Worm (Caenorhabditis elegans): ENCODE results near the gene F49H12.2.

The F49H12.2 gene

DNA sequence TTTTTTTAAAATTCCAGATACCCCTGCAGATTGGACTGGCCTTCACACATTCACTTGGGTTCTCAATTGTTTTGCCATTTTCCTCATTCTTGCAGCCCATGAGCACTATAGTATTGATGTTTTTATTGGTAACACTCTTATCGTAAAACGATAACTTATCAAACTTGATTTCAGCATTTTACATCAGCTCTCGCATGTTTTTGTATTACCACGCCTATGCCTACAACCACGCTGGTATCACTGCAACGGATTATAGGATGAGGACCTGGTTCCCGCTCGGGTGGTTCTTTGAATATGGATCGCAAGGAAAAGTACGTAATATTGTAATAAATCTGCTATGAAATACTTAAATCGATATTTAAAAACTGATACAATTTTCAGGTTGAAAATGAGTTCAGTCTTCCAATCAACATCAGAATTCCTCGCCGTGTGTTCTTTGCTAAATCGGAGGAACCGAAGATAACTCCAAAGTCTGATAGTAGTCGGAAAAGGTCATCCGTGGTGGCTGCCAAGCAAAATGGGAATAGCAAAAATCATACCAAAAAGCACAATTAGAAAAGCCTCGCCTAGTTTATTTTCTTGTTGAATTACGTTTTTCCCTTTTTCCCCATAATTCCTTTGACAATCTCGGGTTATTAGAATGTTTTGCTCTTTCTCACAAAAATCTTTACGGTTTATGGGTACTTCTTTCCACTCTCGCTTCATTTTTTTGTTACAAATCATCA lies 25.7 kb downstream of the F49H12.2 start:
- TF ChIP-seq K09A11.1 (tag; optimal IDR thresholded peaks at IDR 0.05; ENCODE audit: insufficient read depth) = no peak
- no peak for TF ChIP-seq nhr-11 (tag; optimal IDR thresholded peaks at IDR 0.05)
- TF ChIP-seq pha-2 (tag; optimal IDR thresholded peaks at IDR 0.05) = no peak
- no peak for TF ChIP-seq lin-11 (tag; optimal IDR thresholded peaks at IDR 0.05)

DNA sequence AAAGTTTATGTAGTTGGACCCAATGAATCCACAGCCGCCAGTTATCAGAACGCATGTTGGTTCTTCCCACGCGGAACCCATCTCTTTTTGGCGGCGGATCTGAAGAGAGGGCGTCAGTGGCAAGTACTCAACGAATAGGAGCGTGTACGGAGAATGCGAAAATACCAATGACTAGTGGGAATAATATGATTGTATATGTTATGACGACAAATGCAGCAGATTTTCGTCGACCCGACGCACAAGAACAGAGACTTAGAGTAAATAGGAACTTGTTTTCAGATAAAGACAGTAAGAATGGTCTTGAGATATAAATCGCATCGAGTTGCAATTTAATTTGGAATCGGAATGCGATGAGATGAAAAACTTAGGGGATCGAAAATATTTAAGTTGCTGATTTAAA lies 27.9 kb downstream of the F49H12.2 start, which contains the start of gene bus-5:
Gene bus-5, minus strand, starts transcription at position 101 of the 400 bp plus-strand sequence.
- TF ChIP-seq pag-3 (tag; optimal IDR thresholded peaks at IDR 0.05; ENCODE audit: borderline replicate concordance) = no peak

DNA sequence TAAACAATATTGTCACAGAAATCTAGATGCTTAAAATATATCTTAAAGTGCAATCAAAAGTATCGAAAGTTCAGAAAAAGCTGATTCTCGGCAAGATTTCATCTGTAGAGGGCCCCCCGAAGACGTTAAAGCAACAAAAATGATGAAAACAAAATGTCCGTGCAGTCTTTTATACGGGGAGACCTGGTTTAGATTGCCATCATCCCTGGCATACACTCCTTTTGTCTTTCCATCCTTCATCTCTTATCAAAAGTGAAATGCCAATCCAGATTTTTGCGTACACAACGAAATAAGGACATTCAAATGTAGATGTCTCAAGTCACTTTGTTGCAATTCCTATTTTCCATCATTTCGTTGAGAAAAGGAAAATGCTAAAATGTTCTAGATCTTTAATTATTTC lies 29.1 kb downstream of the F49H12.2 start:
- TF ChIP-seq pros-1 (tag; optimal IDR thresholded peaks at IDR 0.05) = no peak

DNA sequence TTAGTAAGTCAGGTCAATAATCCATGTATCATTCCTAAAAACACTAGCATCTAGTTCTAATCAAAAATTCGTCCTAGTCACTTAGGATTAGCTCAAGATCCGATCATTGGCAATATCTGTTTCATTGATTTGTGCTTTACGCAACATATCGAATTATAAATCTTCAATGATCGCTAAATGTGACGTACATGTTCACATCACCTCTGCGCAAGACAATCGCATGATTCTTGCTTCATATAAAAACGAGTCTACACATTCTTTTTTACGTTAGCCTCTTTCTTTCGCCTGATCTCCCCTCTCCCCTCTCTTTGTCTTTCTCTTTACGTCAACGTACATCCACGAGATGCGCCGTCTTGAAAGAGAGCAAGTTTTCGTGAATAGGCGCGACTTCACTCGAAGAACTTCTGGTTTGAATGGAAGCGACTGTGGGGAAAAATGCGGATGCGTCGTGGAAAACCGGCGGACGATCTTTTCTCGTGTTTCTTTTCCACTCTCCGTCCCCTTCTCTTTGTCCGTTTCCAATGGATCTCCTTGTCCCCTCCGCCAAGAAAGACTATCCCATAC lies 31.3 kb downstream of the F49H12.2 start:
- TF ChIP-seq ceh-6 (GFP tag; optimal IDR thresholded peaks at IDR 0.05) = no peak
- peak; percentile 18 for TF ChIP-seq sdc-2 (tag; optimal IDR thresholded peaks at IDR 0.05)
- TF ChIP-seq nfya-1 (tag; optimal IDR thresholded peaks at IDR 0.05) = peak; percentile 6

DNA sequence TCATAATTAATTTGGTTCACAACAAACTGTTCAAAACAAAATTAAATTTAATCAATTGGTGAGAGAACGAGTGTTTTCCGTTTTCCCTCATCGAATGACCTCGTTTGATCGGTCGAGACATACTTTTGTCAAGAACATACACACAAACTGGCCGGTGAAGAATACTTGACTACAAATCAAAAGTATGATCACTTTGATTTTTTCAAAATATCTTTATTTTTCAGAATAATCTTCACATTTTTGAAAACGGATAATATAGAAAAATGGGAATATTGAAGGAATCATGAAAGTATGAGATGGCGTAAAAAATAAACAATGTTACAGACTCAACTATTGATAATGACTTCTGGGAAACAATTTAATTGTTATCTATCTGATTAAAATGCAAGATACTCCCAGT lies 33.1 kb downstream of the F49H12.2 start, which contains the start of gene swip-10:
Gene swip-10, minus strand, starts transcription at position 101 of the 400 bp plus-strand sequence.
- TF ChIP-seq che-1 (tag; optimal IDR thresholded peaks at IDR 0.05) = no peak
- TF ChIP-seq ceh-14 (tag; optimal IDR thresholded peaks at IDR 0.05) = no peak
- no peak for TF ChIP-seq sox-2 (GFP tag; IDR thresholded peaks at IDR 0.05)
- no peak for TF ChIP-seq sdc-2 (tag; optimal IDR thresholded peaks at IDR 0.05)
- no peak for TF ChIP-seq hlh-15 (tag; optimal IDR thresholded peaks at IDR 0.05)
- TF ChIP-seq fax-1 (tag; optimal IDR thresholded peaks at IDR 0.05) = no peak
- no peak for TF ChIP-seq unc-3 (GFP tag; conservative IDR thresholded peaks at IDR 0.05)
- no peak for TF ChIP-seq unc-3 (tag; optimal IDR thresholded peaks at IDR 0.05)
- TF ChIP-seq ceh-9 (tag; optimal IDR thresholded peaks at IDR 0.05) = no peak
- TF ChIP-seq T23F11.4 (GFP tag; optimal IDR thresholded peaks at IDR 0.05) = no peak
- TF ChIP-seq F13H6.1 (tag; optimal IDR thresholded peaks at IDR 0.05) = no peak
- no peak for TF ChIP-seq syd-9 (tag; optimal IDR thresholded peaks at IDR 0.05)

DNA sequence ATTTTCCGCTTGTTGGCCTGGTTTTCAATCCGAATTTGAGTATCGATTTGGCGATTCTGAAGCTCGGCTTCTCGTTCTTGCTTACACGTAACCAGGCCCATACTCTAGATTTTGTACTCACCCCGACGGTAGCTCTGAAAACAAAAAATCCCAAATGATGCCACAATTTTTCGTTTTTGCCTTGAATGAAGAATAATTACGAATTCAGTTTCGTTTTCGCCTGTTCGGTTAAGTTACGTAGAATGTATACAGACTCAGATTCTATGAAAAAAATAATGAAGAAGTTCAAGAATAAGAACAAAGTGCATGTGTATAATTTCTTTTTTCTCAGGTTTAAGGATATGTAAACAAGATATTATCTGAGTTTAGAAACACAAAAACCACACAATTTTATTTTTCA lies 35.9 kb downstream of the F49H12.2 start, which contains the start of gene gpa-5:
Gene gpa-5, minus strand, starts transcription at position 101 of the 400 bp plus-strand sequence.
- TF ChIP-seq ttx-3 (tag; optimal IDR thresholded peaks at IDR 0.05) (no peak), sdc-2 (tag; optimal IDR thresholded peaks at IDR 0.05) (no peak), K02D7.2 (tag; optimal IDR thresholded peaks at IDR 0.05) (no peak), lin-11 (tag; optimal IDR thresholded peaks at IDR 0.05) (no peak), ref-2 (tag; optimal IDR thresholded peaks at IDR 0.05) (no peak), unc-42 (tag; optimal IDR thresholded peaks at IDR 0.05) (no peak)

DNA sequence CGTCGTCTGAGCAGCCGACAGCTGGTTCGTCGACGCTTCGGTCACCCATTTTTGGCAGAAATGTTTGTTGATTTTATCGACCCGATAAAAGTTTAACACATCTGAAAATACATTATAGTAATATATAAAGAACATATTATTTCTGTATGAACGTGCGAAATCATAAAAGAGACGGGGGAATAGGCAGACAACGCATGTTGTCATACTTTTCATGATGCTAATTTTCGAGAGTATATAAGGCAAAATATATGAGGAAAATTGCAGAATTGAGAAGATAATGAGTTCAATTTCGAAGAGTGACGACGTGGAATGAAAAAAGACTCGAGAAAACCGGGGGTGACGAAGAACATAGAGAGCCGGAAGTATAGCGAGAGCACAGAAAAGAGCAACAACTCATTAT lies 45.1 kb downstream of the F49H12.2 start, which contains the start of gene F53B1.8:
Gene F53B1.8, minus strand, starts transcription at position 101 of the 400 bp plus-strand sequence.
- no peak for TF ChIP-seq elt-4 (tag; optimal IDR thresholded peaks at IDR 0.05)
- no peak for TF ChIP-seq hlh-6 (tag; optimal IDR thresholded peaks at IDR 0.05)
- TF ChIP-seq pag-3 (tag; optimal IDR thresholded peaks at IDR 0.05; ENCODE audit: borderline replicate concordance) = no peak
- TF ChIP-seq madf-2 (tag; optimal IDR thresholded peaks at IDR 0.05) = no peak
- no peak for TF ChIP-seq fax-1 (tag; optimal IDR thresholded peaks at IDR 0.05)
- no peak for TF ChIP-seq syd-9 (tag; optimal IDR thresholded peaks at IDR 0.05)
- TF ChIP-seq pat-9 (tag; optimal IDR thresholded peaks at IDR 0.05) = no peak
- TF ChIP-seq T23F11.4 (GFP tag; optimal IDR thresholded peaks at IDR 0.05) = no peak
- TF ChIP-seq hlh-30 (tag; optimal IDR thresholded peaks at IDR 0.05; ENCODE audit: insufficient read depth) = no peak
- TF ChIP-seq ceh-9 (tag; optimal IDR thresholded peaks at IDR 0.05) = no peak
- TF ChIP-seq pha-4 (tag; optimal IDR thresholded peaks at IDR 0.05) = no peak
- no peak for TF ChIP-seq pax-1 (tag; optimal IDR thresholded peaks at IDR 0.05)
- no peak for TF ChIP-seq tbx-2 (tag; optimal IDR thresholded peaks at IDR 0.05)
- no peak for TF ChIP-seq nhr-232 (tag; optimal IDR thresholded peaks at IDR 0.05)
